Worm (Caenorhabditis elegans) whole organism, L4/young adult: Measurements from ENCODE around the gene mig-6.

ENCODE experiments used
- W03F9.2 ChIP-seq: fragments of 150-350 bp; optimal IDR thresholded peaks from 2 replicates; lab custom pipeline; 2014; ENCODE audit warnings: missing biosample characterization, missing genetic modification characterization
- dao-5 ChIP-seq: sonication (generic microtip); optimal IDR thresholded peaks from 2 replicates; lab custom pipeline; 2016; ENCODE audit warnings: missing genotype, missing genetic modification characterization, moderate library complexity, missing compliant biosample characterization
- him-1 ChIP-seq: sonication (generic microtip); optimal IDR thresholded peaks from 2 replicates; lab custom pipeline; 2016; ENCODE audit warnings: missing genotype, missing genetic modification reagents, missing genetic modification characterization, missing compliant biosample characterization

DNA sequence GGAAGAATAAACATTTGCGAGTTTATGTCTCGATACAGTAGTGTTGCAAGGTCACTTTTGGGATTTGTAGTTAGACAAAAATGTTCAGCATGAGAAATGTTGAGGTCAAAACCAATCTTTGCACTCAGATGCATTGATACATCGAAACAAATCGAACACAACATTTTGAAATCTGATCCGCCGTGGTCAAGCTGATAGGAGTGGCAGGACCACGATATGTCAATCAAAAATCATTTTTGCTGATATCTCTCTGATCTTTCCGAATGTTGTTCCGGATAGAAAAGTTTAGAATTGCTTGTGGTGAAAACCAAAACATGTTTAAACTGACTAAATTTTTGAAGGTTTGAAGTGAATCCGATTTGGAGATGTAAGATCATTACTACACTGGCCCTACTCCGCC, 1.2 kb upstream of the mig-6 start:
- TF ChIP-seq W03F9.2 (no peak), him-1 (tag; lab: Kevin White, UChicago) (no peak), dao-5 (tag; lab: Kevin White, UChicago) (no peak)
